Fruit fly (Drosophila melanogaster): ENCODE data around the gene CG10011.

dm6 chr3R:28634261-28634980 is 478 bp downstream of the CG10011 start:
- TF ChIP-seq CG7045 (GFP tag; optimal IDR thresholded peaks at IDR 0.05): no peak
- no peak for TF ChIP-seq CG7101 (tag; optimal IDR thresholded peaks at IDR 0.05)

All from whole organism, adult.